Worm (Caenorhabditis elegans) whole organism, L1 larva: ENCODE data around the gene pitr-1.

Experiments
- dpl-1 ChIP-seq, 3 experiments: fragments of 150-350 bp in 2 of 3; sonication (generic microtip) in 1 of 3; optimal IDR thresholded peaks; 2 replicates each; lab custom pipeline; 2014 to 2017; ENCODE audit warnings: missing biosample characterization in 3 of 3, missing genetic modification characterization in 3 of 3, missing genetic modification reagents in 3 of 3
- mdl-1 ChIP-seq, 2 experiments: fragments of 150-350 bp; optimal IDR thresholded peaks; 2 replicates each; lab custom pipeline; 2014 to 2017; ENCODE audit warnings: missing biosample characterization in 2 of 2, missing genetic modification characterization in 2 of 2, inconsistent platforms in 1 of 2
- zag-1 ChIP-seq: fragments of 150-350 bp; optimal IDR thresholded peaks from 2 replicates; lab custom pipeline; 2014; ENCODE audit warnings: missing biosample characterization, missing genetic modification characterization

DNA sequence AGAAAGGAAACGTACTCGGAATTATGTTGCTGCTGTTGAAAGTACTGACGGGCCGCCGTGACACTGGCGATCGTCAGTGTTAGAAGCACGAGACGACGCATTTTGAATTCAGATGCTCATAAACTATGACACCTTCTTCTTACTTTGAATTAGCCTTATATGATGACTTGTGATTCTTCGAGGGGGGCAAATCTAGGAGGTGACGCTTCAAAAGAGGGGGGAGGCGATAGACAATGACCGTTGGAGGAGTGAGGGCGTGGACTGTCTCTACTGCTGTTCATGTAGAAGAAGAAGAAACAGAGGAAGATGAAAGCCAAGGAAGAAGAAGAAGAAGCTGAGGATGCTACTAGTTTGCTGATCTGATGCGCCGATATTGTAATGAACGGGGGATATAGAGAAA is 47.1 kb upstream of the pitr-1 start, which contains the start of gene daf-42:
- TF ChIP-seq mdl-1 (tag; optimal IDR thresholded peaks at IDR 0.05; lab: Kevin White, UChicago) = no peak
- no peak for TF ChIP-seq zag-1 (tag; lab: Kevin White, UChicago)
- no peak for TF ChIP-seq dpl-1 (GFP tag; optimal IDR thresholded peaks at IDR 0.05; lab: Kevin White, UChicago)
